Worm (Caenorhabditis elegans) whole organism, midembryonic: ENCODE measurements around the gene ubl-1.

Source experiments
- T22C8.4 ChIP-seq: fragments of 200-800 bp; sonication (Bioruptor generic); IDR thresholded peaks from 2 replicates; pipeline ENCODE4 v1.3.6; 2022; ENCODE audit warnings: missing genetic modification characterization, missing compliant biosample characterization
- cog-1 ChIP-seq: sonication (generic microtip); optimal IDR thresholded peaks from 2 replicates; lab custom pipeline; 2016; ENCODE audit warnings: missing genetic modification characterization, missing compliant biosample characterization
- flt-1 ChIP-seq: fragments of 200-800 bp; sonication (Bioruptor generic); IDR thresholded peaks from 2 replicates; pipeline ENCODE4 v1.3.6; 2022; ENCODE audit warnings: missing genetic modification characterization, missing compliant biosample characterization
- klf-2 ChIP-seq: fragments of 200-800 bp; sonication (Bioruptor generic); conservative IDR thresholded peaks from 2 replicates; pipeline ENCODE4 v1.3.6; 2022; ENCODE audit warnings: missing genetic modification reagents, missing genetic modification characterization, missing compliant biosample characterization
- med-1 ChIP-seq: sonication (generic microtip); optimal IDR thresholded peaks from 2 replicates; lab custom pipeline; 2017; ENCODE audit warnings: missing genetic modification characterization, mild to moderate bottlenecking, missing compliant biosample characterization, antibody characterized with exemption, missing genetic modification reagents; ENCODE audit not compliant: insufficient read depth
- ref-1 ChIP-seq: fragments of 200-800 bp; sonication (Bioruptor generic); conservative IDR thresholded peaks from 2 replicates; pipeline ENCODE4 v1.3.6; 2022; ENCODE audit warnings: missing genetic modification reagents, missing genetic modification characterization, missing compliant biosample characterization
- tab-1 ChIP-seq: fragments of 200-800 bp; sonication (Bioruptor generic); IDR thresholded peaks from 2 replicates; pipeline ENCODE4 v1.3.6; 2022; ENCODE audit warnings: missing genetic modification characterization, missing compliant biosample characterization

- no peak for TF ChIP-seq klf-2 (GFP tag; lab: Robert Waterston, UW)
- TF ChIP-seq tab-1 (GFP tag; lab: Robert Waterston, UW): no peak
- TF ChIP-seq ref-1 (GFP tag; lab: Robert Waterston, UW): no peak
- TF ChIP-seq cog-1 (tag; lab: Kevin White, UChicago): no peak
- no peak for TF ChIP-seq flt-1 (GFP tag; lab: Robert Waterston, UW)
- no peak for TF ChIP-seq med-1 (GFP tag; lab: Kevin White, UChicago)
- no peak for TF ChIP-seq T22C8.4 (GFP tag; lab: Robert Waterston, UW)
Measured at ce11 chrIII:3103905-3104360, 35.8 kb downstream of the ubl-1 start, which contains the start of gene Y53G8B.2.
